Fruit fly (Drosophila melanogaster): Measurements from ENCODE around the gene Ada2a.

DNA sequence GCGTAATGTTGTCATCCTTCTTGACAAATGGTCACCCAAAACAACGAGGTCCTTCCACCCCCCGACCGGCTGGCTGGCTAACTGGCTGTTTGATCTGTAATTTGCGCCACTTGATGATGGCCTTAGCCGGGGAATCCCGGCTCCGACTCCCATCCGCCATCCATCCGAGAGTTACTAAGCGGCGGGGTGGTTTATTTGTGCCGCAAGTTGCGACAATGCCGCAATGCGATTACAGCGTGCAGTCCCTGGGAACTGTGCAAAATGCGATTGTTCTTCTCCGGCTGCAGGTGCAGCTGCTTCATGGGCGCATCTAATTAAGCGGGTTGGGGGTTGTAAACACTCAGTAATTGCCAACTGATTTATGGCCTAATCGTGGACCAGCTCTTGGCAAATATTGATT, 4.7 kb upstream of the Ada2a start:
- TF ChIP-seq CG15710 (tag; optimal IDR thresholded peaks at IDR 0.05) (no peak), CG8159 (tag; optimal IDR thresholded peaks at IDR 0.05) (no peak), Snoo (tag; optimal IDR thresholded peaks at IDR 0.05) (no peak), CG9948 (tag; optimal IDR thresholded peaks at IDR 0.05) (no peak), rn (GFP tag; IDR thresholded peaks at IDR 0.05) (no peak), EcR (GFP tag; optimal IDR thresholded peaks at IDR 0.05) (no peak), CG17806 (tag; optimal IDR thresholded peaks at IDR 0.05) (no peak), fd96Ca (GFP tag; IDR thresholded peaks at IDR 0.05) (no peak), CG10348 (GFP tag; IDR thresholded peaks at IDR 0.05) (no peak), Pif1B (GFP tag; optimal IDR thresholded peaks at IDR 0.05) (no peak)

Data from whole organism, pupa.